Worm (Caenorhabditis elegans) whole organism, midembryonic: Measurements from ENCODE around the gene Y51H4A.1.
A peak's percentile ranks its signal among the peaks of the same experiment; 100 is the strongest.

Experiments used
- T22C8.4 ChIP-seq: fragments of 200-800 bp; sonication (Bioruptor generic); IDR thresholded peaks from 2 replicates; pipeline ENCODE4 v1.3.6; 2022; ENCODE audit warnings: missing genetic modification characterization, missing compliant biosample characterization
- cog-1 ChIP-seq: sonication (generic microtip); optimal IDR thresholded peaks from 2 replicates; lab custom pipeline; 2016; ENCODE audit warnings: missing genetic modification characterization, missing compliant biosample characterization
- flt-1 ChIP-seq: fragments of 200-800 bp; sonication (Bioruptor generic); IDR thresholded peaks from 2 replicates; pipeline ENCODE4 v1.3.6; 2022; ENCODE audit warnings: missing genetic modification characterization, missing compliant biosample characterization
- med-1 ChIP-seq: sonication (generic microtip); optimal IDR thresholded peaks from 2 replicates; lab custom pipeline; 2017; ENCODE audit warnings: missing genetic modification characterization, mild to moderate bottlenecking, missing compliant biosample characterization, antibody characterized with exemption, missing genetic modification reagents; ENCODE audit not compliant: insufficient read depth
- tab-1 ChIP-seq: fragments of 200-800 bp; sonication (Bioruptor generic); IDR thresholded peaks from 2 replicates; pipeline ENCODE4 v1.3.6; 2022; ENCODE audit warnings: missing genetic modification characterization, missing compliant biosample characterization

ce11 chrIV:16501855-16502254, 24.8 kb upstream of the Y51H4A.1 start:
- TF ChIP-seq tab-1 (GFP tag; lab: Robert Waterston, UW) (no peak), med-1 (no peak), T22C8.4 (no peak), flt-1 (GFP tag; lab: Robert Waterston, UW) (0 out of 2 replicates have a peak, but pooled peaks have one; percentile 36), cog-1 (tag; lab: Kevin White, UChicago) (no peak)
